Fruit fly (Drosophila melanogaster) whole organism, embryonic: ENCODE measurements around the gene RluA-1.

Experiments
- Asciz ChIP-seq: fragments of 200-800 bp; sonication (Bioruptor generic); optimal IDR thresholded peaks from 2 replicates; lab custom pipeline; 2017; ENCODE audit warnings: missing biosample characterization, mild to moderate bottlenecking, missing genetic modification characterization, missing genetic modification reagents
- Atf6 ChIP-seq: fragments of 200-800 bp; sonication (Bioruptor generic); IDR thresholded peaks from 2 replicates; pipeline ENCODE4 v1.3.6; 2022; ENCODE audit warnings: missing biosample characterization, missing genetic modification characterization
- Bdp1 ChIP-seq: fragments of 200-800 bp; sonication (Bioruptor generic); optimal IDR thresholded peaks from 3 replicates; lab custom pipeline; 2016; ENCODE audit warnings: missing biosample characterization, missing genetic modification characterization
- Bteb2 ChIP-seq: fragments of 200-800 bp; sonication (Bioruptor generic); optimal IDR thresholded peaks from 2 replicates; lab custom pipeline; 2016; ENCODE audit warnings: missing biosample characterization, missing genetic modification characterization
- CG1024 ChIP-seq: fragments of 200-800 bp; sonication (Bioruptor generic); IDR thresholded peaks from 2 replicates; pipeline ENCODE4 v1.3.6; 2022; ENCODE audit warnings: missing biosample characterization, missing genetic modification characterization
- CG11247 ChIP-seq: fragments of 200-800 bp; sonication (Bioruptor generic); IDR thresholded peaks from 2 replicates; pipeline ENCODE4 v1.3.6; 2022; ENCODE audit warnings: missing biosample characterization, missing genetic modification characterization
- CG11398 ChIP-seq: fragments of 200-800 bp; sonication (Bioruptor generic); optimal IDR thresholded peaks from 2 replicates; lab custom pipeline; 2016; ENCODE audit warnings: missing biosample characterization, missing genetic modification characterization
- CG13296 ChIP-seq: fragments of 200-800 bp; sonication (Bioruptor generic); optimal IDR thresholded peaks from 3 replicates; lab custom pipeline; 2018; ENCODE audit warnings: missing biosample characterization, mild to moderate bottlenecking, missing genetic modification characterization
- CG13424 ChIP-seq: fragments of 200-800 bp; sonication (Bioruptor generic); optimal IDR thresholded peaks from 2 replicates; lab custom pipeline; 2019; ENCODE audit warnings: missing biosample characterization, mild to moderate bottlenecking, missing genetic modification characterization, moderate library complexity
- CG13894 ChIP-seq: fragments of 200-800 bp; sonication (Bioruptor generic); optimal IDR thresholded peaks from 3 replicates; lab custom pipeline; 2018; ENCODE audit warnings: missing biosample characterization, mild to moderate bottlenecking, missing genetic modification characterization, moderate library complexity
- CG15269 ChIP-seq: fragments of 200-800 bp; sonication (Bioruptor generic); optimal IDR thresholded peaks from 2 replicates; lab custom pipeline; 2018; ENCODE audit warnings: missing biosample characterization, mild to moderate bottlenecking, missing genetic modification characterization, moderate library complexity
- CG15514 ChIP-seq: fragments of 200-800 bp; sonication (Bioruptor generic); optimal IDR thresholded peaks from 3 replicates; lab custom pipeline; 2017; ENCODE audit warnings: missing biosample characterization, missing genetic modification characterization, mild to moderate bottlenecking, moderate library complexity, missing genetic modification reagents
- CG15696 ChIP-seq: fragments of 200-800 bp; sonication (Bioruptor generic); optimal IDR thresholded peaks from 2 replicates; lab custom pipeline; 2019; ENCODE audit warnings: missing biosample characterization, mild to moderate bottlenecking, missing genetic modification characterization, moderate library complexity
- CG1602 ChIP-seq: fragments of 200-800 bp; sonication (Bioruptor generic); optimal IDR thresholded peaks from 3 replicates; lab custom pipeline; 2016; ENCODE audit warnings: missing biosample characterization, missing genetic modification characterization
- CG16815 ChIP-seq: fragments of 200-800 bp; sonication (Bioruptor generic); optimal IDR thresholded peaks from 3 replicates; lab custom pipeline; 2017; ENCODE audit warnings: missing biosample characterization, mild to moderate bottlenecking, missing genetic modification characterization
- CG3065 ChIP-seq: fragments of 200-800 bp; sonication (Bioruptor generic); optimal IDR thresholded peaks from 2 replicates; lab custom pipeline; 2016; ENCODE audit warnings: missing biosample characterization, missing genetic modification characterization
- CG4820 ChIP-seq: fragments of 200-800 bp; sonication (Bioruptor generic); optimal IDR thresholded peaks from 3 replicates; lab custom pipeline; 2016; ENCODE audit warnings: missing biosample characterization, missing genetic modification characterization
- CG8388 ChIP-seq: fragments of 200-800 bp; sonication (Bioruptor generic); optimal IDR thresholded peaks from 2 replicates; lab custom pipeline; 2019; ENCODE audit warnings: missing biosample characterization, mild to moderate bottlenecking, missing genetic modification characterization, moderate library complexity
- CG8478 ChIP-seq: fragments of >200 bp; optimal IDR thresholded peaks from 2 replicates; lab custom pipeline; 2018
- CG9437 ChIP-seq: fragments of 200-800 bp; sonication (Bioruptor generic); optimal IDR thresholded peaks from 2 replicates; lab custom pipeline; 2018; ENCODE audit warnings: missing biosample characterization, mild to moderate bottlenecking, missing genetic modification characterization
- D19A ChIP-seq: fragments of 200-800 bp; optimal IDR thresholded peaks from 3 replicates; lab custom pipeline; 2019; ENCODE audit warnings: missing biosample characterization, mild to moderate bottlenecking, missing genetic modification characterization, moderate library complexity
- Fer2 ChIP-seq: fragments of 200-800 bp; sonication (Bioruptor generic); optimal IDR thresholded peaks from 2 replicates; lab custom pipeline; 2018; ENCODE audit warnings: missing biosample characterization, mild to moderate bottlenecking, missing genetic modification characterization, moderate library complexity
- Hey ChIP-seq: fragments of 200-800 bp; sonication (Bioruptor generic); optimal IDR thresholded peaks from 3 replicates; lab custom pipeline; 2018; ENCODE audit warnings: missing biosample characterization, mild to moderate bottlenecking, missing genetic modification characterization
- HmgZ ChIP-seq: fragments of 200-800 bp; sonication (Bioruptor generic); optimal IDR thresholded peaks from 2 replicates; lab custom pipeline; 2018; ENCODE audit warnings: missing biosample characterization, mild to moderate bottlenecking, missing genetic modification characterization
- Hsf ChIP-seq: fragments of 200-800 bp; sonication (Bioruptor generic); optimal IDR thresholded peaks from 3 replicates; lab custom pipeline; 2016; ENCODE audit warnings: missing biosample characterization, missing genetic modification characterization
- Xrp1 ChIP-seq: fragments of 200-800 bp; sonication (Bioruptor generic); IDR thresholded peaks from 2 replicates; pipeline ENCODE4 v1.3.6; 2022; ENCODE audit warnings: missing biosample characterization, missing genetic modification characterization
- bcd ChIP-seq: fragments of 200-800 bp; sonication (Bioruptor generic); optimal IDR thresholded peaks from 2 replicates; lab custom pipeline; 2017; ENCODE audit warnings: missing biosample characterization, mild to moderate bottlenecking, missing genetic modification characterization
- bsh ChIP-seq, 2 experiments: fragments of 200-800 bp; sonication (Bioruptor generic); optimal IDR thresholded peaks; 2 replicates each; lab custom pipeline; 2017 to 2018; ENCODE audit warnings: mild to moderate bottlenecking in 2 of 2, missing biosample characterization in 2 of 2, missing genetic modification characterization in 2 of 2, moderate library complexity in 1 of 2
- chinmo ChIP-seq: fragments of 200-800 bp; sonication (Bioruptor generic); IDR thresholded peaks from 4 replicates; pipeline ENCODE4 v1.3.6; 2022; ENCODE audit warnings: missing biosample characterization, missing genetic modification characterization; ENCODE audit not compliant: partially characterized antibody
- hbn ChIP-seq: fragments of 200-800 bp; sonication (Bioruptor generic); IDR thresholded peaks from 2 replicates; pipeline ENCODE4 v1.3.6; 2022; ENCODE audit warnings: missing biosample characterization, missing genetic modification characterization; ENCODE audit not compliant: partially characterized antibody
- ind ChIP-seq: fragments of 200-800 bp; sonication (Bioruptor generic); optimal IDR thresholded peaks from 3 replicates; lab custom pipeline; 2016; ENCODE audit warnings: missing biosample characterization, missing genetic modification characterization
- lmd ChIP-seq: fragments of 200-800 bp; sonication (Bioruptor generic); IDR thresholded peaks from 2 replicates; pipeline ENCODE4 v1.3.6; 2022; ENCODE audit warnings: missing biosample characterization, missing genetic modification characterization
- lov ChIP-seq, 2 experiments: fragments of 200-800 bp in 1 of 2; fragments of >200 bp in 1 of 2; sonication (Bioruptor generic) in 1 of 2; IDR thresholded peaks in 1 of 2; optimal IDR thresholded peaks in 1 of 2; 2 replicates in 1 of 2; 3 replicates in 1 of 2; pipeline versions ENCODE4 v1.3.6 to Lab custom; 2017 to 2022; ENCODE audit warnings: missing biosample characterization in 1 of 2, missing genetic modification characterization in 1 of 2
- onecut ChIP-seq: fragments of 200-800 bp; sonication (Bioruptor generic); IDR thresholded peaks from 2 replicates; pipeline ENCODE4 v1.3.6; 2022; ENCODE audit warnings: missing biosample characterization, missing genetic modification characterization
- pho ChIP-seq: fragments of 200-800 bp; sonication (Bioruptor generic); optimal IDR thresholded peaks from 2 replicates; lab custom pipeline; 2016; ENCODE audit warnings: missing biosample characterization, missing genetic modification characterization
- salm ChIP-seq: fragments of 200-800 bp; sonication (Bioruptor generic); optimal IDR thresholded peaks from 2 replicates; lab custom pipeline; 2018; ENCODE audit warnings: missing biosample characterization, mild to moderate bottlenecking, missing genetic modification characterization
- sd ChIP-seq: fragments of 200-800 bp; sonication (Bioruptor generic); optimal IDR thresholded peaks from 3 replicates; lab custom pipeline; 2018; ENCODE audit warnings: missing biosample characterization, mild to moderate bottlenecking, missing genetic modification characterization, moderate library complexity
- sens ChIP-seq: fragments of 200-800 bp; sonication (Bioruptor generic); peaks from one replicate; lab custom pipeline; 2016; ENCODE audit warnings: missing biosample characterization, missing genetic modification characterization
- seq ChIP-seq: fragments of 200-800 bp; sonication (Bioruptor generic); IDR thresholded peaks from 2 replicates; pipeline ENCODE4 v1.3.6; 2022; ENCODE audit warnings: missing biosample characterization, missing genetic modification characterization
- unpg ChIP-seq: fragments of 200-800 bp; sonication (Bioruptor generic); optimal IDR thresholded peaks from 3 replicates; lab custom pipeline; 2018; ENCODE audit warnings: missing biosample characterization, mild to moderate bottlenecking, missing genetic modification characterization, moderate library complexity
- zen ChIP-seq: fragments of 200-800 bp; sonication (Bioruptor generic); optimal IDR thresholded peaks from 3 replicates; lab custom pipeline; 2018; ENCODE audit warnings: missing biosample characterization, mild to moderate bottlenecking, missing genetic modification characterization, moderate library complexity

Gene RluA-1

dm6 chr2L:10442048-10442790 is 31.9 kb downstream of the RluA-1 start, which contains the start of gene loh (continued):
- TF ChIP-seq CG15514 = peak; percentile 12
- TF ChIP-seq Hey (tag; lab: Kevin White, UChicago) = no peak
- peak; percentile 9 for TF ChIP-seq CG13296 (GFP tag; lab: Kevin White, UChicago)
- TF ChIP-seq Atf6 (GFP tag; lab: Robert Waterston, UW) = no peak
- TF ChIP-seq CG13424 (tag; lab: Kevin White, UChicago) = peak; percentile 73
- TF ChIP-seq CG11247 (GFP tag; lab: Robert Waterston, UW) = no peak
- no peak for TF ChIP-seq lmd (GFP tag; lab: Robert Waterston, UW)
- peak; percentile 46 for TF ChIP-seq salm (tag; lab: Kevin White, UChicago)
- peak; percentile 74 for TF ChIP-seq D19A (tag; lab: Kevin White, UChicago)
- peak in 1 of 2 experiments; percentile 63 for TF ChIP-seq bsh (GFP tag; optimal IDR thresholded peaks at IDR 0.05; lab: Kevin White, UChicago)
- 0 out of 2 replicates have a peak, but pooled peaks have one; percentile 24 for TF ChIP-seq CG1024
- TF ChIP-seq CG13894 = no peak
- TF ChIP-seq CG15696 = peak; percentile 10
- TF ChIP-seq onecut (GFP tag; lab: Robert Waterston, UW) = 0 out of 2 replicates have a peak, but pooled peaks have one; percentile 28
- no peak for TF ChIP-seq sd (tag; lab: Kevin White, UChicago)
- no peak for TF ChIP-seq CG3065
- 0 out of 4 replicates have a peak, but pooled peaks have one; percentile 19 for TF ChIP-seq chinmo (GFP tag; lab: Robert Waterston, UW)
- peak; percentile 30 for TF ChIP-seq CG16815 (GFP tag; lab: Kevin White, UChicago)
- TF ChIP-seq bcd (GFP tag; lab: Kevin White, UChicago) = peak; percentile 55
- peak; percentile 61 for TF ChIP-seq CG1602 (GFP tag; lab: Kevin White, UChicago)
- TF ChIP-seq CG8388 (GFP tag; lab: Kevin White, UChicago) = peak; percentile 51
- TF ChIP-seq unpg = peak; percentile 42
- peak; percentile 57; the same call in 1 of the 2 replicates for TF ChIP-seq Xrp1 (GFP tag; lab: Robert Waterston, UW)
- no peak for TF ChIP-seq hbn (GFP tag; lab: Robert Waterston, UW)
- TF ChIP-seq ind (GFP tag; lab: Kevin White, UChicago) = peak; percentile 51
- peak; percentile 60 for TF ChIP-seq Asciz (GFP tag; lab: Kevin White, UChicago)
- no peak for TF ChIP-seq lov (optimal IDR thresholded peaks at IDR 0.05; lab: Kevin White, UChicago)
- 0 out of 3 replicates have a peak, but pooled peaks have one; percentile 15 for TF ChIP-seq lov (GFP tag; IDR thresholded peaks at IDR 0.05; lab: Robert Waterston, UW)
- TF ChIP-seq pho (GFP tag; lab: Kevin White, UChicago) = no peak
- TF ChIP-seq CG8478 = no peak
- TF ChIP-seq CG11398 = no peak
- peak; percentile 43 for TF ChIP-seq CG15269 (tag; lab: Kevin White, UChicago)
- TF ChIP-seq seq (GFP tag; lab: Robert Waterston, UW) = 0 out of 2 replicates have a peak, but pooled peaks have one; percentile 22
- TF ChIP-seq CG4820 (GFP tag; lab: Kevin White, UChicago) = peak; percentile 52
- no peak for TF ChIP-seq Bdp1 (GFP tag; lab: Kevin White, UChicago)
- TF ChIP-seq Fer2 (tag; lab: Kevin White, UChicago) = peak; percentile 2
- TF ChIP-seq zen (tag; lab: Kevin White, UChicago) = peak; percentile 21
- TF ChIP-seq sens (GFP tag; lab: Kevin White, UChicago) = peak; percentile 75
- peak; percentile 27 for TF ChIP-seq Hsf (GFP tag; lab: Kevin White, UChicago)
- peak; percentile 76 for TF ChIP-seq CG9437 (GFP tag; lab: Kevin White, UChicago)
- no peak for TF ChIP-seq HmgZ
- no peak for TF ChIP-seq Bteb2 (GFP tag; lab: Kevin White, UChicago)
